Worm (Caenorhabditis elegans) whole organism, midembryonic: ENCODE measurements around the gene F20B6.5.

Experiments
- flt-1 ChIP-seq: fragments of 200-800 bp; sonication (Bioruptor generic); IDR thresholded peaks from 2 replicates; pipeline ENCODE4 v1.3.6; 2022; ENCODE audit warnings: missing genetic modification characterization, missing compliant biosample characterization
- ztf-29 ChIP-seq: fragments of 200-800 bp; sonication (Bioruptor generic); IDR thresholded peaks from 2 replicates; pipeline ENCODE4 v1.3.6; 2022; ENCODE audit warnings: missing genetic modification reagents, missing genetic modification characterization, missing compliant biosample characterization

- no peak for TF ChIP-seq ztf-29 (GFP tag; lab: Robert Waterston, UW)
- no peak for TF ChIP-seq flt-1 (GFP tag; lab: Robert Waterston, UW)
Observed at ce11 chrX:4248417-4248816, 48.7 kb upstream of the F20B6.5 start.
